Worm (Caenorhabditis elegans) whole organism, L2 larva: Measurements from ENCODE around the gene col-144.

Experiments
- egl-27 ChIP-seq: sonication (generic microtip); optimal IDR thresholded peaks from 3 replicates; lab custom pipeline; 2017; ENCODE audit warnings: missing biosample characterization, missing genetic modification reagents, missing genetic modification characterization
- elt-3 ChIP-seq: sonication (generic microtip); optimal IDR thresholded peaks from 2 replicates; lab custom pipeline; 2017; ENCODE audit warnings: missing biosample characterization, missing genetic modification characterization
- fos-1 ChIP-seq: fragments of 150-350 bp; optimal IDR thresholded peaks from 2 replicates; lab custom pipeline; 2014; ENCODE audit warnings: missing biosample characterization, missing genetic modification characterization
- gmeb-1 ChIP-seq: fragments of 150-350 bp; optimal IDR thresholded peaks from 2 replicates; lab custom pipeline; 2014; ENCODE audit warnings: missing biosample characterization, missing genetic modification characterization
- lin-13 ChIP-seq: fragments of 150-350 bp; optimal IDR thresholded peaks from 2 replicates; lab custom pipeline; 2014; ENCODE audit warnings: missing biosample characterization, missing genetic modification reagents, missing genetic modification characterization
- lin-39 ChIP-seq: fragments of 150-350 bp; optimal IDR thresholded peaks from 2 replicates; lab custom pipeline; 2014; ENCODE audit warnings: missing biosample characterization, missing genetic modification reagents, missing genetic modification characterization
- nhr-11 ChIP-seq: fragments of 150-350 bp; optimal IDR thresholded peaks from 2 replicates; lab custom pipeline; 2014; ENCODE audit warnings: missing biosample characterization, missing genetic modification characterization
- nhr-12 ChIP-seq: fragments of 150-350 bp; optimal IDR thresholded peaks from 2 replicates; lab custom pipeline; 2014; ENCODE audit warnings: missing biosample characterization, missing genetic modification characterization
- nhr-129 ChIP-seq: fragments of 150-350 bp; optimal IDR thresholded peaks from 2 replicates; lab custom pipeline; 2014; ENCODE audit warnings: missing biosample characterization, missing genetic modification characterization
- nhr-237 ChIP-seq: fragments of 150-350 bp; optimal IDR thresholded peaks from 2 replicates; lab custom pipeline; 2014; ENCODE audit warnings: missing biosample characterization, missing genetic modification characterization
- skn-1 ChIP-seq: sonication (generic microtip); optimal IDR thresholded peaks from 2 replicates; lab custom pipeline; 2017; ENCODE audit warnings: missing biosample characterization, missing genetic modification characterization
- unc-39 ChIP-seq: fragments of 150-350 bp; optimal IDR thresholded peaks from 2 replicates; lab custom pipeline; 2014; ENCODE audit warnings: missing biosample characterization, missing genetic modification characterization
- unc-62 ChIP-seq: fragments of 150-350 bp; optimal IDR thresholded peaks from 2 replicates; lab custom pipeline; 2014; ENCODE audit warnings: missing biosample characterization, missing genetic modification reagents, missing genetic modification characterization
- zag-1 ChIP-seq: fragments of 150-350 bp; optimal IDR thresholded peaks from 2 replicates; lab custom pipeline; 2014; ENCODE audit warnings: missing biosample characterization, missing genetic modification characterization

DNA sequence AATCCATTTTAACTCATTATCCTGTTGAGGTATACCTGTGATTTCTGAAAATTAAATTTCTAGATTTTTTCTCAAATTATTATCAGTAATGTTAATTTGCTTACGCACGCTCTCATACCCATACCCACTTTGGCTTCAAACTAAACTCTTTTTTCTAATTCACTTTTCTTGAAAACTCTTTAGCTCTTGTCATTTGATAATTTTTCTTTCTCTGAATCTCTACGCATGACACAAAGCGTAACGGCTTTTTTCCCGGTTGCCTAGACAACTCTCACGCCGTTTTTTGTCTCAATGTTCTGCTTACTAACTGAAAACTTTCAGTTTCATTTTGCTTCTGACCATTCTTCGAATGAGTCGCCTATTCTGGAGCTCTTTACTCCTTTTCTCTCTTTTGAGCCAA lies 26.5 kb downstream of the col-144 start, which contains the start of gene B0222.1:
- no peak for TF ChIP-seq fos-1 (tag; lab: Kevin White, UChicago)
- TF ChIP-seq skn-1, result no peak
- no peak for TF ChIP-seq elt-3
- TF ChIP-seq nhr-11 (tag; lab: Kevin White, UChicago), result no peak
- TF ChIP-seq zag-1 (tag; lab: Kevin White, UChicago), result no peak
- no peak for TF ChIP-seq unc-62 (GFP tag; lab: Kevin White, UChicago)
- TF ChIP-seq unc-39 (tag; lab: Kevin White, UChicago), result no peak
- no peak for TF ChIP-seq lin-39 (tag; lab: Kevin White, UChicago)
- no peak for TF ChIP-seq lin-13
- TF ChIP-seq nhr-12, result no peak
- no peak for TF ChIP-seq nhr-237 (tag; lab: Kevin White, UChicago)
- TF ChIP-seq egl-27 (tag; lab: Kevin White, UChicago), result no peak
- no peak for TF ChIP-seq nhr-129 (tag; lab: Kevin White, UChicago)
- no peak for TF ChIP-seq gmeb-1 (tag; lab: Kevin White, UChicago)
